Fruit fly (Drosophila melanogaster) whole organism: Measurements from ENCODE around the gene CG3106.
A peak's percentile ranks its signal among the peaks of the same experiment; 100 is the strongest.

Experiments
- CG8478 ChIP-seq: fragments of >200 bp; optimal IDR thresholded peaks from 2 replicates; lab custom pipeline; 2018; ENCODE audit warnings: inconsistent platforms
- Dll ChIP-seq: fragments of >200 bp; optimal IDR thresholded peaks from 2 replicates; lab custom pipeline; 2017
- EcR ChIP-seq, 2 experiments: fragments of >200 bp; optimal IDR thresholded peaks; 2 replicates each; lab custom pipeline; 2017; ENCODE audit warnings: missing biosample characterization in 2 of 2, missing genetic modification characterization in 2 of 2, missing genetic modification reagents in 2 of 2
- pan ChIP-seq: fragments of >200 bp; optimal IDR thresholded peaks from 2 replicates; lab custom pipeline; 2017
- psq ChIP-seq: fragments of >200 bp; optimal IDR thresholded peaks from 2 replicates; lab custom pipeline; 2017
- usp ChIP-seq: fragments of >200 bp; optimal IDR thresholded peaks from 2 replicates; lab custom pipeline; 2017; ENCODE audit warnings: missing biosample characterization, missing genetic modification characterization, mixed read lengths

Gene CG3106

dm6 chrX:9684158-9684557 is 21.5 kb upstream of the CG3106 start:
- TF ChIP-seq Dll (lab: Kevin White, UChicago), result peak; percentile 74
- TF ChIP-seq EcR (GFP tag; optimal IDR thresholded peaks at IDR 0.05; lab: Kevin White, UChicago), result no peak

- TF ChIP-seq EcR (GFP tag; optimal IDR thresholded peaks at IDR 0.05; lab: Kevin White, UChicago) (no peak), pan (no peak), CG8478 (lab: Kevin White, UChicago) (peak; percentile 31)
These were observed 12.2 kb upstream of the CG3106 start for dm6 chrX:9674912-9675311.

dm6 chrX:9666465-9666864 is 3.8 kb upstream of the CG3106 start:
- TF ChIP-seq CG8478 (lab: Kevin White, UChicago) (peak; percentile 3), EcR (GFP tag; optimal IDR thresholded peaks at IDR 0.05; lab: Kevin White, UChicago) (no peak)

- TF ChIP-seq usp (GFP tag; lab: Kevin White, UChicago), result no peak
These were observed 1.7 kb upstream of the CG3106 start for dm6 chrX:9664426-9664825.

- TF ChIP-seq usp (GFP tag; lab: Kevin White, UChicago), result no peak
- no peak for TF ChIP-seq pan
- no peak for TF ChIP-seq psq (lab: Kevin White, UChicago)
- TF ChIP-seq CG8478 (lab: Kevin White, UChicago), result no peak
- TF ChIP-seq EcR (GFP tag; optimal IDR thresholded peaks at IDR 0.05; lab: Kevin White, UChicago), result no peak
- TF ChIP-seq Dll (lab: Kevin White, UChicago), result no peak
These were observed 963 bp upstream of the CG3106 start for dm6 chrX:9663666-9664065.

- TF ChIP-seq usp (GFP tag; lab: Kevin White, UChicago), result no peak
- no peak for TF ChIP-seq psq (lab: Kevin White, UChicago)
- TF ChIP-seq pan, result no peak
- TF ChIP-seq CG8478 (lab: Kevin White, UChicago), result no peak
- TF ChIP-seq Dll (lab: Kevin White, UChicago), result no peak
- no peak for TF ChIP-seq EcR (GFP tag; optimal IDR thresholded peaks at IDR 0.05; lab: Kevin White, UChicago)
These were observed 1.2 kb downstream of the CG3106 start for dm6 chrX:9661491-9661890.

- TF ChIP-seq Dll (lab: Kevin White, UChicago) (no peak), CG8478 (lab: Kevin White, UChicago) (no peak), EcR (GFP tag; optimal IDR thresholded peaks at IDR 0.05; lab: Kevin White, UChicago) (no peak), pan (no peak), psq (lab: Kevin White, UChicago) (no peak), usp (GFP tag; lab: Kevin White, UChicago) (no peak)
These were observed 3.8 kb downstream of the CG3106 start, which contains the start of gene Ptpmeg2 for dm6 chrX:9658865-9659339. TSS of gene Ptpmeg2 (minus strand) at chrX:9659145.

dm6 chrX:9658095-9658838 is 4.4 kb downstream of the CG3106 start:
- TF ChIP-seq EcR (GFP tag; optimal IDR thresholded peaks at IDR 0.05; lab: Kevin White, UChicago) (peak in 1 of 2 experiments; percentile 36), CG8478 (lab: Kevin White, UChicago) (peak; percentile 69), usp (GFP tag; lab: Kevin White, UChicago) (no peak)

- TF ChIP-seq usp (GFP tag; lab: Kevin White, UChicago), result no peak
- TF ChIP-seq Dll (lab: Kevin White, UChicago), result no peak
- no peak for TF ChIP-seq psq (lab: Kevin White, UChicago)
- TF ChIP-seq CG8478 (lab: Kevin White, UChicago), result no peak
- TF ChIP-seq pan, result no peak
- TF ChIP-seq EcR (GFP tag; optimal IDR thresholded peaks at IDR 0.05; lab: Kevin White, UChicago), result no peak
These were observed 6.6 kb downstream of the CG3106 start for dm6 chrX:9655989-9656713.

dm6 chrX:9653986-9654688 is 8.6 kb downstream of the CG3106 start:
- TF ChIP-seq psq (lab: Kevin White, UChicago), result no peak
- TF ChIP-seq usp (GFP tag; lab: Kevin White, UChicago), result no peak
- peak; percentile 31 to 80 for TF ChIP-seq EcR (GFP tag; optimal IDR thresholded peaks at IDR 0.05; lab: Kevin White, UChicago)

- TF ChIP-seq usp (GFP tag; lab: Kevin White, UChicago) (no peak), psq (lab: Kevin White, UChicago) (no peak), EcR (GFP tag; optimal IDR thresholded peaks at IDR 0.05; lab: Kevin White, UChicago) (no peak), Dll (lab: Kevin White, UChicago) (no peak), pan (no peak), CG8478 (lab: Kevin White, UChicago) (no peak)
These were observed 9.5 kb downstream of the CG3106 start for dm6 chrX:9653242-9653641.

- TF ChIP-seq psq (lab: Kevin White, UChicago) (no peak), pan (no peak), Dll (lab: Kevin White, UChicago) (no peak)
These were observed 10.7 kb downstream of the CG3106 start for dm6 chrX:9652006-9652405.
